Fruit fly (Drosophila melanogaster): ENCODE measurements around the gene CG43999.

- TF ChIP-seq CG32006 (GFP tag; optimal IDR thresholded peaks at IDR 0.05), result no peak
- no peak for TF ChIP-seq CG3919 (GFP tag; optimal IDR thresholded peaks at IDR 0.05)
- no peak for TF ChIP-seq net (GFP tag; optimal IDR thresholded peaks at IDR 0.05)
- no peak for TF ChIP-seq Hr4 (GFP tag; optimal IDR thresholded peaks at IDR 0.05)
- TF ChIP-seq Sox14 (GFP tag; optimal IDR thresholded peaks at IDR 0.05), result no peak
- no peak for TF ChIP-seq Ets21C (GFP tag; optimal IDR thresholded peaks at IDR 0.05)
Measured at dm6 chr3R:23893460-23893859, 35.3 kb downstream of the CG43999 start, which contains the start of gene tbrd-1.
